Worm (Caenorhabditis elegans) whole organism, late embryonic: ENCODE measurements around the gene tgn-38.

Experiments
- ama-1 ChIP-seq: fragments of 150-350 bp; optimal IDR thresholded peaks from 2 replicates; lab custom pipeline; 2014
- fkh-10 ChIP-seq: fragments of 150-350 bp; optimal IDR thresholded peaks from 2 replicates; lab custom pipeline; 2014; ENCODE audit warnings: missing biosample characterization, missing genetic modification reagents, missing genetic modification characterization
- pha-2 ChIP-seq: sonication (generic microtip); optimal IDR thresholded peaks from 2 replicates; lab custom pipeline; 2017; ENCODE audit warnings: mild to moderate bottlenecking, missing genetic modification characterization, missing compliant biosample characterization
- pha-4 ChIP-seq: fragments of 150-350 bp; optimal IDR thresholded peaks from 2 replicates; lab custom pipeline; 2018; ENCODE audit warnings: missing biosample characterization, missing genetic modification reagents, missing genetic modification characterization
- tbx-7 ChIP-seq: sonication (generic microtip); optimal IDR thresholded peaks from 2 replicates; lab custom pipeline; 2016; ENCODE audit warnings: missing genotype, missing genetic modification characterization, missing compliant biosample characterization
- unc-86 ChIP-seq: sonication (generic microtip); optimal IDR thresholded peaks from 2 replicates; lab custom pipeline; 2016; ENCODE audit warnings: missing genetic modification characterization, missing compliant biosample characterization

DNA sequence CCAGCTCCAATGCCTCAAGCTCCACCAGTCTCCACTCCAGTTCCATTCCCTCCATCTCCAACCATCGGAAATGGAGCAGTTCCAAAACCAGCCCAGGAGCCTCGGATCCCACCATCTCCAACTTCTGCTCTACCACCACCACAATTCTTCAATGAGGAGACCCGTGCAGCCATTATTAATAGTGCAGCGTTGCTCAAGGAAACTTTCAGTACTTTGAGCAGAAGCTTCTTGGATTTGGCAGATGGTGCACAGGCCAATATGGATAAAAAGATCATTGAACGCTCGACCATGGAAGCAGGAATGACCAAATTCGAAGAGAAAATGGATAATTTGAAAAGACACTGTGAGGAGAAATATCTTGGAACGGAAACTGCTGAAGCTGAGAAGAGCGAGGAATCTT is 6.4 kb upstream of the tgn-38 start:
- TF ChIP-seq ama-1 (no peak), pha-2 (tag; lab: Kevin White, UChicago) (no peak), tbx-7 (tag; lab: Kevin White, UChicago) (no peak), unc-86 (tag; lab: Kevin White, UChicago) (no peak), pha-4 (tag; lab: Kevin White, UChicago) (no peak), fkh-10 (GFP tag; lab: Kevin White, UChicago) (no peak)
